Worm (Caenorhabditis elegans): ENCODE data around the gene T22B7.8.

DNA sequence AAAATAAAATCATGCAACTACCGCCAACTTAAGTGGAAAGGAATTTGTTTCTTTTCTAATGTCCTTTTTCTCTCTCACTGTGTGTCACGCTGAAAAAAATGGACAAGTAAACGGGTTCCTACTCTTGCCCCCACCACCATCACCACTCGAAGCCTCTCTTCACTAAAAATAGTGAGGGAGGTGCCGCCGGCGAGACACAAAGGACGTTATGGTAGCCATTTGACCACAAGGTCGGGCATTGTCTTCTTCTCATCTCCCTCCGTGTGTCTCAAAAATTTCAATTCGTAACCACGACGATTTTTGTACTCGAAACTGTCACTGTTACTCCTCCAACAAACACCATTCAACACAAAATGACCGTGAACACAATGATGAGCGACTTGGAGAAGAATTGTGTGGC lies 27.9 kb downstream of the T22B7.8 start, which contains the start of gene T22B7.22:
- TF ChIP-seq tra-4 (tag; optimal IDR thresholded peaks at IDR 0.05) (no peak), ama-1 (optimal IDR thresholded peaks at IDR 0.05) (no peak)
